Fruit fly (Drosophila melanogaster): ENCODE measurements around the gene CG31689.

Gene CG31689

DNA sequence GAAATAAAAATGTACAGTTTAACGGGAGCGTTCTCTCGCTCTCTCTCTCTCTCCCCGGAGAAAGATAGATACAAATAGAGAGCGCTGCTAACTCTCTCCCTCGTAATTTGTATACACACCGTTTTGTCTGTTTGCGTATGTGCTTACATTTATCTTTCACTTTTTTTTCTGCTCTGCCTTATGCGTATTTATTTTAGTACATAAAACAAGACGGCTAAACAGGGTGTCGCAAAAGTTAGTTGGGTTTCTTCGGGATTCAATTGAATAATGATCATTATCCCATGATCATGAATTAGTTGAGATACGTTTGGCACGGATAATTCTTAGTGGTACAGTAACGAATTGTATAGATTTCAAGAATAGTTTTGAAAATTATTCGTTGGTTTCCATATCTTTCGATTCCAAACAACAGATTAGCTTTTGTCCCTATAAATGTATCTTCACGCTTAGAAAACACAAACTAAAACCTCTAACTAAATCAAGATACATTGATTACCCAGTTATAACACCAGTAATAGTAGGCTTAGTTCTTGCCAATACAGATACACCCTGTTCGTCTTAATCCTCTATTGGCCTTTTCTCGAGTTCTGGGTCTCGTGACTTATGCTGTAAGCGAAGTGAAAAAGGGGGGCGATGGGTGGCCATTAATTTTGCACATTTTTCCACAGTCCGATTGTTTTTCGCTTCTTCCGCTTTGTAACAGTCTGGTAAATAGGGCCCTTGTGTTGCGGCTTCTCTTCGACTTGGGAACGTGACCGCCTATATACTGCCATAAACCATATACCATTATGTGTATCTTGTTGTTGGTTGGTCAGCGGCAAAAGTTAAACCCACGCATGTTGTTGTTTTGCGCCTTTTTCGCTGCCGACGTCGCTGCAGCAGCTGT lies 29.2 kb downstream of the CG31689 start (continued):
- TF ChIP-seq CG9727 (GFP tag; optimal IDR thresholded peaks at IDR 0.05): peak; percentile 85
- TF ChIP-seq ewg (GFP tag; optimal IDR thresholded peaks at IDR 0.05): peak; percentile 46
- peak; percentile 94 for TF ChIP-seq CG7556 (GFP tag; optimal IDR thresholded peaks at IDR 0.05)
- TF ChIP-seq Dek (tag; optimal IDR thresholded peaks at IDR 0.05): peak; percentile 86
- TF ChIP-seq CG2889 (GFP tag; IDR thresholded peaks at IDR 0.05): no peak
- TF ChIP-seq trem (tag; optimal IDR thresholded peaks at IDR 0.05): peak; percentile 67
- no peak for TF ChIP-seq BEAF-32 (GFP tag; optimal IDR thresholded peaks at IDR 0.05)
- no peak for TF ChIP-seq cas (GFP tag; IDR thresholded peaks at IDR 0.05)
- peak; percentile 66 for TF ChIP-seq Bteb2 (GFP tag; optimal IDR thresholded peaks at IDR 0.05)
- TF ChIP-seq B-H1 (GFP tag; IDR thresholded peaks at IDR 0.05): no peak
- no peak for TF ChIP-seq Optix (GFP tag; IDR thresholded peaks at IDR 0.05)
- no peak for TF ChIP-seq ssp (GFP tag; IDR thresholded peaks at IDR 0.05)
- TF ChIP-seq CG17802 (tag; optimal IDR thresholded peaks at IDR 0.05): no peak
- no peak for TF ChIP-seq CG6175 (GFP tag; IDR thresholded peaks at IDR 0.05)
- TF ChIP-seq ind (GFP tag; optimal IDR thresholded peaks at IDR 0.05): peak; percentile 81
- peak; percentile 80 for TF ChIP-seq CG15269 (tag; optimal IDR thresholded peaks at IDR 0.05)
- TF ChIP-seq ap (GFP tag; IDR thresholded peaks at IDR 0.05): no peak
- peak; percentile 95 for TF ChIP-seq cwo (GFP tag; optimal IDR thresholded peaks at IDR 0.05)
- peak; percentile 53 for TF ChIP-seq CG5245 (GFP tag; optimal IDR thresholded peaks at IDR 0.05)
- TF ChIP-seq Lpt (GFP tag; optimal IDR thresholded peaks at IDR 0.05): no peak
- no peak for TF ChIP-seq E2f1 (GFP tag; IDR thresholded peaks at IDR 0.05)
- peak; percentile 70 for TF ChIP-seq CG9609 (GFP tag; optimal IDR thresholded peaks at IDR 0.05)
- TF ChIP-seq NfI (GFP tag; optimal IDR thresholded peaks at IDR 0.05): peak; percentile 85
- peak; percentile 88 for TF ChIP-seq gem (tag; optimal IDR thresholded peaks at IDR 0.05)
- TF ChIP-seq Ets65A (GFP tag): peak; percentile 94
- TF ChIP-seq sr (GFP tag; IDR thresholded peaks at IDR 0.05): no peak
- no peak for TF ChIP-seq Xrp1 (GFP tag; IDR thresholded peaks at IDR 0.05)
- no peak for TF ChIP-seq zfh1 (GFP tag; IDR thresholded peaks at IDR 0.05)
- no peak for TF ChIP-seq Aef1 (GFP tag; IDR thresholded peaks at IDR 0.05)
- TF ChIP-seq mirr (GFP tag; optimal IDR thresholded peaks at IDR 0.05): peak; percentile 50
- TF ChIP-seq CG17568 (GFP tag; optimal IDR thresholded peaks at IDR 0.05): peak; percentile 85
- no peak for TF ChIP-seq dati (GFP tag; IDR thresholded peaks at IDR 0.05)
- peak; percentile 85 for TF ChIP-seq CoRest (tag; optimal IDR thresholded peaks at IDR 0.05)
- TF ChIP-seq emc (GFP tag; optimal IDR thresholded peaks at IDR 0.05): peak; percentile 62
- no peak for TF ChIP-seq CG1024 (GFP tag; IDR thresholded peaks at IDR 0.05)
- TF ChIP-seq chif (GFP tag; optimal IDR thresholded peaks at IDR 0.05): peak; percentile 29 to 73
- no peak for TF ChIP-seq tgo (GFP tag; IDR thresholded peaks at IDR 0.05)
- peak; percentile 38 for TF ChIP-seq vfl (GFP tag; optimal IDR thresholded peaks at IDR 0.05)
- TF ChIP-seq bcd (GFP tag; optimal IDR thresholded peaks at IDR 0.05): peak; percentile 83
- TF ChIP-seq bab2 (GFP tag; optimal IDR thresholded peaks at IDR 0.05): peak; percentile 71
- peak; percentile 70 for TF ChIP-seq nerfin-1 (tag; optimal IDR thresholded peaks at IDR 0.05)
- peak; percentile 94 for TF ChIP-seq Med (GFP tag)
- TF ChIP-seq CG7271 (tag; optimal IDR thresholded peaks at IDR 0.05): peak; percentile 28
- TF ChIP-seq fd102C (GFP tag; optimal IDR thresholded peaks at IDR 0.05): no peak
- peak; percentile 82 for TF ChIP-seq CG11723 (GFP tag; optimal IDR thresholded peaks at IDR 0.05)
- TF ChIP-seq Ravus (GFP tag; IDR thresholded peaks at IDR 0.05): no peak
- peak; percentile 35 for TF ChIP-seq btn (GFP tag; optimal IDR thresholded peaks at IDR 0.05)
- TF ChIP-seq CG9876 (GFP tag; optimal IDR thresholded peaks at IDR 0.05): peak; percentile 2
- peak; percentile 39 for TF ChIP-seq CG18476 (GFP tag; optimal IDR thresholded peaks at IDR 0.05)
- peak; percentile 86 for TF ChIP-seq phol (tag; optimal IDR thresholded peaks at IDR 0.05)

All from whole organism, embryonic.